Worm (Caenorhabditis elegans) whole organism, L3 larva: ENCODE measurements around the gene frpr-18.

Source experiments
- R02D3.7 ChIP-seq: fragments of 150-350 bp; optimal IDR thresholded peaks from 2 replicates; lab custom pipeline; 2014; ENCODE audit warnings: missing biosample characterization, missing genetic modification characterization
- ama-1 ChIP-seq: fragments of 150-350 bp; optimal IDR thresholded peaks from 2 replicates; lab custom pipeline; 2018
- ceh-16 ChIP-seq: sonication (generic microtip); optimal IDR thresholded peaks from 2 replicates; lab custom pipeline; 2017; ENCODE audit warnings: missing biosample characterization, missing genetic modification characterization
- ceh-82 ChIP-seq: fragments of 150-350 bp; optimal IDR thresholded peaks from 2 replicates; lab custom pipeline; 2014; ENCODE audit warnings: missing biosample characterization, missing genetic modification characterization
- daf-12 ChIP-seq: fragments of 150-350 bp; optimal IDR thresholded peaks from 2 replicates; lab custom pipeline; 2014; ENCODE audit warnings: missing biosample characterization, missing genetic modification reagents, missing genetic modification characterization
- egl-27 ChIP-seq: sonication (generic microtip); optimal IDR thresholded peaks from 4 replicates; lab custom pipeline; 2017; ENCODE audit warnings: missing biosample characterization, missing genetic modification reagents, missing genetic modification characterization
- egl-5 ChIP-seq: fragments of 150-350 bp; optimal IDR thresholded peaks from 2 replicates; lab custom pipeline; 2017; ENCODE audit warnings: missing biosample characterization, missing genetic modification reagents, missing genetic modification characterization, inconsistent platforms
- elt-2 ChIP-seq: sonication (generic microtip); optimal IDR thresholded peaks from 2 replicates; lab custom pipeline; 2016; ENCODE audit warnings: missing genetic modification reagents, mild to moderate bottlenecking, missing genetic modification characterization, missing compliant biosample characterization
- elt-3 ChIP-seq, 3 experiments: fragments of 150-350 bp in 1 of 3; sonication (generic microtip) in 2 of 3; optimal IDR thresholded peaks; 2 replicates in 2 of 3; 4 replicates in 1 of 3; lab custom pipeline; 2014 to 2017; ENCODE audit warnings: missing biosample characterization in 3 of 3, missing genetic modification characterization in 3 of 3
- eor-1 ChIP-seq, 2 experiments: fragments of 150-350 bp; optimal IDR thresholded peaks; 2 replicates each; lab custom pipeline; 2014 to 2018; ENCODE audit warnings: missing biosample characterization in 2 of 2, missing genetic modification characterization in 2 of 2
- fkh-10 ChIP-seq: sonication (generic microtip); optimal IDR thresholded peaks from 2 replicates; lab custom pipeline; 2017; ENCODE audit warnings: missing biosample characterization, missing genetic modification reagents, missing genetic modification characterization
- fos-1 ChIP-seq: fragments of 150-350 bp; optimal IDR thresholded peaks from 2 replicates; lab custom pipeline; 2014; ENCODE audit warnings: missing biosample characterization, missing genetic modification characterization
- jun-1 ChIP-seq: fragments of 150-350 bp; optimal IDR thresholded peaks from 2 replicates; lab custom pipeline; 2014; ENCODE audit warnings: missing biosample characterization, missing genetic modification reagents, missing genetic modification characterization
- lin-15B ChIP-seq: fragments of 150-350 bp; optimal IDR thresholded peaks from 2 replicates; lab custom pipeline; 2014; ENCODE audit warnings: missing biosample characterization, missing genetic modification characterization
- lin-39 ChIP-seq: fragments of 150-350 bp; optimal IDR thresholded peaks from 2 replicates; lab custom pipeline; 2018; ENCODE audit warnings: missing biosample characterization, missing genetic modification reagents, missing genetic modification characterization
- lsy-12 ChIP-seq: sonication (generic microtip); optimal IDR thresholded peaks from 2 replicates; lab custom pipeline; 2016; ENCODE audit warnings: mild to moderate bottlenecking, missing genetic modification characterization, missing compliant biosample characterization
- mdl-1 ChIP-seq: fragments of 150-350 bp; optimal IDR thresholded peaks from 2 replicates; lab custom pipeline; 2014; ENCODE audit warnings: missing biosample characterization, missing genetic modification characterization
- nhr-11 ChIP-seq: fragments of 150-350 bp; optimal IDR thresholded peaks from 2 replicates; lab custom pipeline; 2014; ENCODE audit warnings: missing biosample characterization, missing genetic modification characterization
- nhr-12 ChIP-seq: fragments of 150-350 bp; optimal IDR thresholded peaks from 2 replicates; lab custom pipeline; 2014; ENCODE audit warnings: missing biosample characterization, missing genetic modification characterization
- nhr-25 ChIP-seq: sonication (generic microtip); optimal IDR thresholded peaks from 2 replicates; lab custom pipeline; 2017; ENCODE audit warnings: missing biosample characterization, missing genetic modification characterization
- nhr-28 ChIP-seq: fragments of 150-350 bp; optimal IDR thresholded peaks from 2 replicates; lab custom pipeline; 2014; ENCODE audit warnings: missing biosample characterization, missing genetic modification characterization
- nhr-43 ChIP-seq: sonication (generic microtip); optimal IDR thresholded peaks from 2 replicates; lab custom pipeline; 2016; ENCODE audit warnings: mild to moderate bottlenecking, missing genetic modification characterization, missing compliant biosample characterization; ENCODE audit not compliant: poor library complexity, severe bottlenecking
- nhr-67 ChIP-seq: fragments of 150-350 bp; optimal IDR thresholded peaks from 2 replicates; lab custom pipeline; 2014; ENCODE audit warnings: missing biosample characterization, missing genetic modification characterization
- nhr-76 ChIP-seq: fragments of 150-350 bp; sonication (generic microtip); optimal IDR thresholded peaks from 5 replicates; lab custom pipeline; 2014; ENCODE audit warnings: missing biosample characterization, missing genetic modification characterization
- nhr-77 ChIP-seq: fragments of 150-350 bp; optimal IDR thresholded peaks from 2 replicates; lab custom pipeline; 2014; ENCODE audit warnings: missing biosample characterization, missing genetic modification characterization
- pha-4 ChIP-seq: fragments of 150-350 bp; optimal IDR thresholded peaks from 2 replicates; lab custom pipeline; 2014; ENCODE audit warnings: missing biosample characterization, missing genetic modification reagents, missing genetic modification characterization
- pqm-1 ChIP-seq: fragments of 150-350 bp; optimal IDR thresholded peaks from 2 replicates; lab custom pipeline; 2017; ENCODE audit warnings: missing biosample characterization, missing genetic modification characterization, inconsistent platforms
- skn-1 ChIP-seq: fragments of 150-350 bp; optimal IDR thresholded peaks from 2 replicates; lab custom pipeline; 2014; ENCODE audit warnings: missing biosample characterization, missing genetic modification characterization
- snpc-4 ChIP-seq: fragments of 150-350 bp; optimal IDR thresholded peaks from 2 replicates; lab custom pipeline; 2014; ENCODE audit warnings: missing biosample characterization, missing genetic modification characterization
- tbx-2 ChIP-seq: sonication (generic microtip); optimal IDR thresholded peaks from 2 replicates; lab custom pipeline; 2016; ENCODE audit warnings: mild to moderate bottlenecking, missing genetic modification characterization, missing compliant biosample characterization
- unc-39 ChIP-seq: sonication (generic microtip); optimal IDR thresholded peaks from 4 replicates; lab custom pipeline; 2017; ENCODE audit warnings: missing biosample characterization, missing genetic modification characterization
- unc-62 ChIP-seq: fragments of 150-350 bp; sonication (generic microtip); optimal IDR thresholded peaks from 4 replicates; lab custom pipeline; 2014; ENCODE audit warnings: missing biosample characterization, missing genetic modification reagents, missing genetic modification characterization
- ztf-4 ChIP-seq: fragments of 150-350 bp; optimal IDR thresholded peaks from 2 replicates; lab custom pipeline; 2014; ENCODE audit warnings: missing biosample characterization, missing genetic modification characterization

frpr-18 gene

ce11 chrV:6870004-6870403 is at the start of gene frpr-18:
TSS of gene frpr-18 (plus strand) at chrV:6870304.
- TF ChIP-seq egl-5 (tag; lab: Kevin White, UChicago) = no peak
- no peak for TF ChIP-seq ama-1 (lab: Kevin White, UChicago)
- TF ChIP-seq snpc-4 (tag; lab: Kevin White, UChicago) = no peak
- no peak for TF ChIP-seq ztf-4 (tag; lab: Kevin White, UChicago)
- no peak for TF ChIP-seq jun-1 (tag; lab: Kevin White, UChicago)
- TF ChIP-seq eor-1 (tag; optimal IDR thresholded peaks at IDR 0.05; lab: Kevin White, UChicago) = no peak

ce11 chrV:6821509-6821908 is 48.6 kb upstream of the frpr-18 start, which contains the start of gene T15B7.8:
TSS of gene T15B7.8 (plus strand) at chrV:6821809.
- TF ChIP-seq unc-39 (tag; lab: Kevin White, UChicago) = no peak
- TF ChIP-seq tbx-2 (tag; lab: Kevin White, UChicago) = no peak
- TF ChIP-seq ceh-82 (tag; lab: Kevin White, UChicago) = no peak
- no peak for TF ChIP-seq nhr-11 (tag; lab: Kevin White, UChicago)
- TF ChIP-seq ama-1 (lab: Kevin White, UChicago) = no peak
- TF ChIP-seq ztf-4 (tag; lab: Kevin White, UChicago) = no peak
- TF ChIP-seq ceh-16 (tag; lab: Kevin White, UChicago) = no peak
- TF ChIP-seq R02D3.7 = no peak

- TF ChIP-seq pqm-1 (tag; lab: Kevin White, UChicago) (peak; percentile 84), unc-62 (GFP tag; lab: Kevin White, UChicago) (no peak), elt-2 (tag; lab: Kevin White, UChicago) (peak; percentile 92), egl-27 (no peak), nhr-25 (no peak), pha-4 (tag; lab: Kevin White, UChicago) (no peak), nhr-43 (tag; lab: Kevin White, UChicago) (no peak), R02D3.7 (no peak), nhr-77 (tag; lab: Kevin White, UChicago) (no peak)
Observed at ce11 chrV:6823432-6823831, 46.7 kb upstream of the frpr-18 start.

- no peak for TF ChIP-seq fkh-10 (GFP tag; lab: Kevin White, UChicago)
- TF ChIP-seq jun-1 (tag; lab: Kevin White, UChicago) = no peak
- no peak for TF ChIP-seq egl-27
- TF ChIP-seq nhr-67 (tag; lab: Kevin White, UChicago) = no peak
- TF ChIP-seq ceh-82 (tag; lab: Kevin White, UChicago) = no peak
- TF ChIP-seq nhr-43 (tag; lab: Kevin White, UChicago) = no peak
- no peak for TF ChIP-seq nhr-76 (tag; lab: Kevin White, UChicago)
- no peak for TF ChIP-seq mdl-1 (tag; lab: Kevin White, UChicago)
- TF ChIP-seq lin-15B = no peak
- TF ChIP-seq unc-62 (GFP tag; lab: Kevin White, UChicago) = no peak
Observed at ce11 chrV:6828786-6829185, 41.3 kb upstream of the frpr-18 start, which contains the start of gene dmsr-15. TSS of gene dmsr-15 (minus strand) at chrV:6828886.

- TF ChIP-seq nhr-28 (tag; lab: Kevin White, UChicago) (no peak), daf-12 (tag; lab: Kevin White, UChicago) (no peak), ceh-82 (tag; lab: Kevin White, UChicago) (no peak), fos-1 (tag; lab: Kevin White, UChicago) (no peak), egl-27 (no peak), lsy-12 (tag; lab: Kevin White, UChicago) (no peak), nhr-12 (tag; lab: Kevin White, UChicago) (no peak), ama-1 (lab: Kevin White, UChicago) (no peak), skn-1 (tag; lab: Kevin White, UChicago) (no peak), egl-5 (tag; lab: Kevin White, UChicago) (no peak), lin-39 (no peak), elt-3 (tag; optimal IDR thresholded peaks at IDR 0.05; lab: Kevin White, UChicago) (no peak), ceh-16 (tag; lab: Kevin White, UChicago) (no peak), mdl-1 (tag; lab: Kevin White, UChicago) (no peak), nhr-11 (tag; lab: Kevin White, UChicago) (no peak)
Observed at ce11 chrV:6829404-6829803, 40.7 kb upstream of the frpr-18 start, which contains the start of gene col-141. TSS of gene col-141 (plus strand) at chrV:6829704.
